Fruit fly (Drosophila melanogaster) whole organism, embryonic: ENCODE measurements around the gene CG2663.

ENCODE experiments used
- Ada2b ChIP-seq: fragments of 200-800 bp; sonication (Bioruptor generic); IDR thresholded peaks from 2 replicates; pipeline ENCODE4 v1.3.6; 2022; ENCODE audit warnings: missing biosample characterization, missing genetic modification characterization
- Adf1 ChIP-seq: fragments of 200-800 bp; sonication (Bioruptor generic); IDR thresholded peaks from 2 replicates; pipeline ENCODE4 v1.3.6; 2022; ENCODE audit warnings: missing biosample characterization, missing genetic modification characterization
- Bgb ChIP-seq: fragments of 200-800 bp; sonication (Bioruptor generic); IDR thresholded peaks from 2 replicates; pipeline ENCODE4 v1.3.6; 2022; ENCODE audit warnings: missing biosample characterization, missing genetic modification characterization; ENCODE audit not compliant: partially characterized antibody
- CG11085 ChIP-seq: fragments of 200-800 bp; sonication (Bioruptor generic); IDR thresholded peaks from 2 replicates; pipeline ENCODE4 v1.3.6; 2022; ENCODE audit warnings: missing biosample characterization, missing genetic modification characterization
- CG11504 ChIP-seq: fragments of 200-800 bp; sonication (Bioruptor generic); optimal IDR thresholded peaks from 3 replicates; lab custom pipeline; 2019; ENCODE audit warnings: missing biosample characterization, mild to moderate bottlenecking, missing genetic modification characterization, moderate library complexity
- CG13123 ChIP-seq: fragments of 200-800 bp; sonication (Bioruptor generic); optimal IDR thresholded peaks from 2 replicates; lab custom pipeline; 2016; ENCODE audit warnings: missing biosample characterization, missing genetic modification characterization
- CG1529 ChIP-seq: fragments of 200-800 bp; sonication (Bioruptor generic); optimal IDR thresholded peaks from 3 replicates; lab custom pipeline; 2018; ENCODE audit warnings: missing biosample characterization, missing genetic modification characterization
- CG15514 ChIP-seq: fragments of 200-800 bp; sonication (Bioruptor generic); optimal IDR thresholded peaks from 3 replicates; lab custom pipeline; 2017; ENCODE audit warnings: missing biosample characterization, missing genetic modification characterization, mild to moderate bottlenecking, moderate library complexity, missing genetic modification reagents
- CG17568 ChIP-seq: fragments of 200-800 bp; sonication (Bioruptor generic); optimal IDR thresholded peaks from 2 replicates; lab custom pipeline; 2018; ENCODE audit warnings: missing biosample characterization, mild to moderate bottlenecking, missing genetic modification characterization, moderate library complexity
- CG17802 ChIP-seq: fragments of 200-800 bp; sonication (Bioruptor generic); optimal IDR thresholded peaks from 2 replicates; lab custom pipeline; 2018; ENCODE audit warnings: missing biosample characterization, mild to moderate bottlenecking, missing genetic modification characterization, moderate library complexity
- CG1792 ChIP-seq: fragments of 200-800 bp; sonication (Bioruptor generic); optimal IDR thresholded peaks from 2 replicates; lab custom pipeline; 2016; ENCODE audit warnings: missing biosample characterization, missing genetic modification characterization
- CG1832 ChIP-seq: fragments of 200-800 bp; sonication (Bioruptor generic); optimal IDR thresholded peaks from 2 replicates; lab custom pipeline; 2017; ENCODE audit warnings: missing biosample characterization, mild to moderate bottlenecking, missing genetic modification characterization, inconsistent platforms
- CG18619 ChIP-seq: fragments of 200-800 bp; sonication (Bioruptor generic); optimal IDR thresholded peaks from 3 replicates; lab custom pipeline; 2017; ENCODE audit warnings: missing biosample characterization, mild to moderate bottlenecking, missing genetic modification characterization
- CG2129 ChIP-seq: fragments of 200-800 bp; sonication (Bioruptor generic); IDR thresholded peaks from 2 replicates; pipeline ENCODE4 v1.3.6; 2022; ENCODE audit warnings: missing biosample characterization, missing genetic modification characterization; ENCODE audit not compliant: partially characterized antibody
- CG2889 ChIP-seq: fragments of 200-800 bp; sonication (Bioruptor generic); IDR thresholded peaks from 3 replicates; pipeline ENCODE4 v1.3.6; 2022; ENCODE audit warnings: missing biosample characterization, missing genetic modification characterization
- CG34376 ChIP-seq: fragments of 200-800 bp; sonication (Bioruptor generic); optimal IDR thresholded peaks from 2 replicates; lab custom pipeline; 2018; ENCODE audit warnings: missing biosample characterization, mild to moderate bottlenecking, missing genetic modification characterization
- CG43689 ChIP-seq: fragments of 200-800 bp; sonication (Bioruptor generic); IDR thresholded peaks from 2 replicates; pipeline ENCODE4 v1.3.6; 2022; ENCODE audit warnings: missing biosample characterization, missing genetic modification characterization
- CG4730 ChIP-seq: fragments of 200-800 bp; sonication (Bioruptor generic); IDR thresholded peaks from 2 replicates; pipeline ENCODE4 v1.3.6; 2022; ENCODE audit warnings: missing biosample characterization, missing genetic modification characterization
- Dip2 ChIP-seq: fragments of 200-800 bp; sonication (Bioruptor generic); IDR thresholded peaks from 2 replicates; pipeline ENCODE4 v1.3.6; 2022; ENCODE audit warnings: missing biosample characterization, missing genetic modification characterization
- Dip3 ChIP-seq: fragments of 200-800 bp; sonication (Bioruptor generic); optimal IDR thresholded peaks from 3 replicates; lab custom pipeline; 2016; ENCODE audit warnings: missing biosample characterization, missing genetic modification characterization
- Doc2 ChIP-seq: fragments of 200-800 bp; sonication (Bioruptor generic); IDR thresholded peaks from 2 replicates; pipeline ENCODE4 v1.3.6; 2022; ENCODE audit warnings: missing biosample characterization, missing genetic modification characterization
- Dref ChIP-seq: fragments of 200-800 bp; sonication (Bioruptor generic); IDR thresholded peaks from 2 replicates; pipeline ENCODE4 v1.3.6; 2022; ENCODE audit warnings: missing biosample characterization, missing genetic modification characterization
- Hey ChIP-seq: fragments of 200-800 bp; sonication (Bioruptor generic); optimal IDR thresholded peaks from 3 replicates; lab custom pipeline; 2018; ENCODE audit warnings: missing biosample characterization, mild to moderate bottlenecking, missing genetic modification characterization
- Lhr ChIP-seq: fragments of 200-800 bp; sonication (Bioruptor generic); optimal IDR thresholded peaks from 3 replicates; lab custom pipeline; 2017; ENCODE audit warnings: mild to moderate bottlenecking, missing biosample characterization, missing genetic modification reagents, missing genetic modification characterization
- MBD-R2 ChIP-seq: fragments of 200-800 bp; sonication (Bioruptor generic); IDR thresholded peaks from 2 replicates; pipeline ENCODE4 v1.3.6; 2022; ENCODE audit warnings: missing biosample characterization, missing genetic modification characterization
- MTF-1 ChIP-seq: fragments of 200-800 bp; sonication (Bioruptor generic); optimal IDR thresholded peaks from 2 replicates; lab custom pipeline; 2018; ENCODE audit warnings: missing biosample characterization, mild to moderate bottlenecking, missing genetic modification characterization, borderline replicate concordance
- Pdp1 ChIP-seq, 2 experiments: fragments of 200-800 bp; sonication (Bioruptor generic); optimal IDR thresholded peaks; 3 replicates each; lab custom pipeline; 2016; ENCODE audit warnings: missing biosample characterization in 2 of 2, missing genetic modification characterization in 2 of 2, mild to moderate bottlenecking in 1 of 2, moderate library complexity in 1 of 2
- Rfx ChIP-seq: fragments of 200-800 bp; sonication (Bioruptor generic); IDR thresholded peaks from 2 replicates; pipeline ENCODE4 v1.3.6; 2022; ENCODE audit warnings: missing biosample characterization, missing genetic modification characterization
- Stat92E ChIP-seq, 3 experiments: fragments of >200 bp in 2 of 3; fragments of 200-800 bp in 1 of 3; sonication (Bioruptor generic) in 1 of 3; optimal IDR thresholded peaks; 2 replicates each; lab custom pipeline; 2017 to 2019; ENCODE audit warnings: missing biosample characterization in 3 of 3, missing genetic modification characterization in 3 of 3, mild to moderate bottlenecking in 1 of 3, moderate library complexity in 1 of 3
- amos ChIP-seq: fragments of 200-800 bp; sonication (Bioruptor generic); IDR thresholded peaks from 2 replicates; pipeline ENCODE4 v1.3.6; 2022; ENCODE audit warnings: missing biosample characterization, missing genetic modification characterization; ENCODE audit not compliant: partially characterized antibody
- ara ChIP-seq: fragments of 200-800 bp; sonication (Bioruptor generic); IDR thresholded peaks from 2 replicates; pipeline ENCODE4 v1.3.6; 2022; ENCODE audit warnings: missing biosample characterization, missing genetic modification characterization
- bcd ChIP-seq: fragments of 200-800 bp; sonication (Bioruptor generic); optimal IDR thresholded peaks from 2 replicates; lab custom pipeline; 2017; ENCODE audit warnings: missing biosample characterization, mild to moderate bottlenecking, missing genetic modification characterization
- chn ChIP-seq: fragments of 200-800 bp; sonication (Bioruptor generic); optimal IDR thresholded peaks from 2 replicates; lab custom pipeline; 2016; ENCODE audit warnings: missing biosample characterization, missing genetic modification characterization
- crol ChIP-seq: fragments of 200-800 bp; sonication (Bioruptor generic); IDR thresholded peaks from 2 replicates; pipeline ENCODE4 v1.3.6; 2022; ENCODE audit warnings: missing biosample characterization, missing genetic modification characterization
- dan ChIP-seq: fragments of 200-800 bp; sonication (Bioruptor generic); IDR thresholded peaks from 2 replicates; pipeline ENCODE4 v1.3.6; 2022; ENCODE audit warnings: missing biosample characterization, missing genetic modification characterization
- danr ChIP-seq: fragments of 200-800 bp; sonication (Bioruptor generic); IDR thresholded peaks from 2 replicates; pipeline ENCODE4 v1.3.6; 2022; ENCODE audit warnings: missing biosample characterization, missing genetic modification characterization
- gem ChIP-seq: fragments of 200-800 bp; sonication (Bioruptor generic); optimal IDR thresholded peaks from 2 replicates; lab custom pipeline; 2019; ENCODE audit warnings: missing biosample characterization, mild to moderate bottlenecking, missing genetic modification characterization, moderate library complexity
- hb ChIP-seq: fragments of 200-800 bp; sonication (Bioruptor generic); IDR thresholded peaks from 3 replicates; pipeline ENCODE4 v1.3.6; 2022; ENCODE audit warnings: missing biosample characterization, missing genetic modification characterization; ENCODE audit not compliant: partially characterized antibody
- jigr1 ChIP-seq: fragments of 200-800 bp; sonication (Bioruptor generic); IDR thresholded peaks from 3 replicates; pipeline ENCODE4 v1.3.6; 2022; ENCODE audit warnings: missing biosample characterization, missing genetic modification characterization
- kah ChIP-seq: fragments of 200-800 bp; sonication (Bioruptor generic); optimal IDR thresholded peaks from 2 replicates; lab custom pipeline; 2018; ENCODE audit warnings: missing biosample characterization, mild to moderate bottlenecking, missing genetic modification characterization
- lmd ChIP-seq: fragments of 200-800 bp; sonication (Bioruptor generic); IDR thresholded peaks from 2 replicates; pipeline ENCODE4 v1.3.6; 2022; ENCODE audit warnings: missing biosample characterization, missing genetic modification characterization
- onecut ChIP-seq: fragments of 200-800 bp; sonication (Bioruptor generic); IDR thresholded peaks from 2 replicates; pipeline ENCODE4 v1.3.6; 2022; ENCODE audit warnings: missing biosample characterization, missing genetic modification characterization
- pita ChIP-seq: fragments of 200-800 bp; sonication (Bioruptor generic); optimal IDR thresholded peaks from 2 replicates; lab custom pipeline; 2017; ENCODE audit warnings: missing biosample characterization, mild to moderate bottlenecking, missing genetic modification characterization
- psq ChIP-seq: fragments of 200-800 bp; sonication (Bioruptor generic); optimal IDR thresholded peaks from 2 replicates; lab custom pipeline; 2017; ENCODE audit warnings: missing biosample characterization, missing genetic modification characterization
- pzg ChIP-seq: fragments of 200-800 bp; sonication (Bioruptor generic); optimal IDR thresholded peaks from 3 replicates; lab custom pipeline; 2018; ENCODE audit warnings: missing biosample characterization, mild to moderate bottlenecking, missing genetic modification characterization, moderate library complexity
- sens-2 ChIP-seq: fragments of 200-800 bp; sonication (Bioruptor generic); IDR thresholded peaks from 2 replicates; pipeline ENCODE4 v1.3.6; 2022; ENCODE audit warnings: missing biosample characterization, missing genetic modification characterization
- sima ChIP-seq: fragments of 200-800 bp; sonication (Bioruptor generic); optimal IDR thresholded peaks from 2 replicates; lab custom pipeline; 2016; ENCODE audit warnings: missing biosample characterization, missing genetic modification characterization
- sna ChIP-seq: fragments of 200-800 bp; sonication (Bioruptor generic); IDR thresholded peaks from 2 replicates; pipeline ENCODE4 v1.3.6; 2022; ENCODE audit warnings: missing biosample characterization, missing genetic modification characterization; ENCODE audit not compliant: partially characterized antibody
- tx ChIP-seq: fragments of 200-800 bp; sonication (Bioruptor generic); optimal IDR thresholded peaks from 2 replicates; lab custom pipeline; 2016; ENCODE audit warnings: missing biosample characterization, missing genetic modification characterization
- z ChIP-seq: fragments of 200-800 bp; sonication (Bioruptor generic); IDR thresholded peaks from 3 replicates; pipeline ENCODE4 v1.3.6; 2022; ENCODE audit warnings: missing biosample characterization, missing genetic modification characterization
- zfh2 ChIP-seq: fragments of 200-800 bp; sonication (Bioruptor generic); optimal IDR thresholded peaks from 2 replicates; lab custom pipeline; 2016; ENCODE audit warnings: missing biosample characterization, missing genetic modification characterization

The CG2663 gene

dm6 chr3R:5371563-5371962, 32.4 kb downstream of the CG2663 start, which contains the start of gene Polr2F (continued):
- peak; percentile 81 for TF ChIP-seq CG34376 (GFP tag; lab: Kevin White, UChicago)
- peak; percentile 47; the same call in 1 of the 2 replicates for TF ChIP-seq danr
- TF ChIP-seq Lhr (GFP tag; lab: Kevin White, UChicago): peak; percentile 84
- peak; percentile 76 to 89 for TF ChIP-seq Pdp1 (GFP tag; optimal IDR thresholded peaks at IDR 0.05; lab: Kevin White, UChicago)
- TF ChIP-seq Dref (GFP tag; lab: Robert Waterston, UW): peak; percentile 93
- TF ChIP-seq CG1792 (GFP tag; lab: Kevin White, UChicago): peak; percentile 85
- peak; percentile 97 for TF ChIP-seq zfh2 (GFP tag; lab: Kevin White, UChicago)
- peak; percentile 63 for TF ChIP-seq Bgb (GFP tag; lab: Robert Waterston, UW)
- TF ChIP-seq Dip3 (GFP tag; lab: Kevin White, UChicago): peak; percentile 92
- TF ChIP-seq MTF-1 (GFP tag; lab: Kevin White, UChicago): peak; percentile 89
- no peak for TF ChIP-seq CG17568
- peak; percentile 94 for TF ChIP-seq Rfx
- peak; percentile 65; the same call in 1 of the 2 replicates for TF ChIP-seq amos
- TF ChIP-seq dan: no peak
- peak; percentile 73 for TF ChIP-seq CG18619 (GFP tag; lab: Kevin White, UChicago)
- peak; percentile 59 for TF ChIP-seq CG17802 (tag; lab: Kevin White, UChicago)
- peak in 1 of 3 experiments; percentile 74 for TF ChIP-seq Stat92E (GFP tag; optimal IDR thresholded peaks at IDR 0.05; lab: Kevin White, UChicago)
- TF ChIP-seq CG13123 (GFP tag; lab: Kevin White, UChicago): peak; percentile 78
- no peak for TF ChIP-seq Doc2
- peak; percentile 64; the same call in 2 of the 3 replicates for TF ChIP-seq CG2889 (GFP tag; lab: Robert Waterston, UW)
- TF ChIP-seq CG11085 (GFP tag; lab: Robert Waterston, UW): peak; percentile 75
- TF ChIP-seq ara (GFP tag; lab: Robert Waterston, UW): peak; percentile 36; the same call in 1 of the 2 replicates
- TF ChIP-seq tx (GFP tag; lab: Kevin White, UChicago): peak; percentile 89
- TF ChIP-seq CG43689 (GFP tag; lab: Robert Waterston, UW): no peak
- no peak for TF ChIP-seq jigr1 (GFP tag; lab: Robert Waterston, UW)
- no peak for TF ChIP-seq crol
- TF ChIP-seq Adf1 (GFP tag; lab: Robert Waterston, UW): peak; percentile 72
- no peak for TF ChIP-seq z (GFP tag; lab: Robert Waterston, UW)
- TF ChIP-seq psq (GFP tag; lab: Kevin White, UChicago): peak; percentile 54
- TF ChIP-seq chn (GFP tag; lab: Kevin White, UChicago): peak; percentile 93
- TF ChIP-seq sima (GFP tag; lab: Kevin White, UChicago): peak; percentile 63
- peak; percentile 50 for TF ChIP-seq kah (GFP tag; lab: Kevin White, UChicago)
- TF ChIP-seq CG15514 (GFP tag; lab: Kevin White, UChicago): peak; percentile 89
- peak; percentile 53 for TF ChIP-seq CG4730 (GFP tag; lab: Robert Waterston, UW)
- TF ChIP-seq onecut (GFP tag; lab: Robert Waterston, UW): peak; percentile 57
- TF ChIP-seq pzg (GFP tag; lab: Kevin White, UChicago): peak; percentile 98
- peak; percentile 2 for TF ChIP-seq CG1529 (GFP tag; lab: Kevin White, UChicago)
- TF ChIP-seq pita (GFP tag; lab: Kevin White, UChicago): no peak
- no peak for TF ChIP-seq CG1832 (GFP tag; lab: Kevin White, UChicago)
- no peak for TF ChIP-seq CG11504 (tag; lab: Kevin White, UChicago)
- peak; percentile 76 for TF ChIP-seq lmd (GFP tag; lab: Robert Waterston, UW)
- TF ChIP-seq sens-2: no peak
- TF ChIP-seq Hey: peak; percentile 61
- TF ChIP-seq bcd (GFP tag; lab: Kevin White, UChicago): peak; percentile 80
- peak; percentile 42; the same call in 1 of the 2 replicates for TF ChIP-seq Ada2b (GFP tag; lab: Robert Waterston, UW)
- no peak for TF ChIP-seq Dip2 (GFP tag; lab: Robert Waterston, UW)
- no peak for TF ChIP-seq sna (GFP tag; lab: Robert Waterston, UW)
- no peak for TF ChIP-seq gem
- no peak for TF ChIP-seq CG2129 (GFP tag; lab: Robert Waterston, UW)
- peak; percentile 99 for TF ChIP-seq MBD-R2
- no peak for TF ChIP-seq hb (GFP tag; lab: Robert Waterston, UW)
